Fruit fly (Drosophila melanogaster): ENCODE results near the gene Gr8a.
A peak's percentile ranks its signal among the peaks of the same experiment; 100 is the strongest.

Gene Gr8a

DNA sequence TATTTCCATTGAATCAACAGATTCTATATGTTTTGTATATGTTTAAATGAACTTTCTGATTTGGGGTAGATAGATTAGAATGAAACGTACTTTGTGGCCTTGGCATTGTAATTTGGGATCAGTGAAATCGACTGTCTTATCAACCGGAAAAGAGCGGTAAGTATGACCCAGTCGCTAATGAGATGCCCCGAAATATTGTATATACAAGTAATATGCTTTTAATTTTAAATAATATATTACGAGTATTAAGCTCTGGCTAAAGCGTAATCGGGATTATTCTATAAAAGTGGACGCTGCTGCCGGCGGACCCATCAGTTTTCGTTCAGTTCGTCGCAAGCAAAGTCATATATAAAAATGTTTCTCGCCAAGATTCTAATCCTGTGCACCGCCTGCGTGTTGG lies 10.4 kb upstream of the Gr8a start, which contains the start of gene CG15369:
TSS of gene CG15369 (plus strand) at position 301 of the 400 bp plus-strand sequence.
- peak; percentile 60 for TF ChIP-seq svp (GFP tag)
- TF ChIP-seq CG8119 (GFP tag; IDR thresholded peaks at IDR 0.05), result no peak

DNA sequence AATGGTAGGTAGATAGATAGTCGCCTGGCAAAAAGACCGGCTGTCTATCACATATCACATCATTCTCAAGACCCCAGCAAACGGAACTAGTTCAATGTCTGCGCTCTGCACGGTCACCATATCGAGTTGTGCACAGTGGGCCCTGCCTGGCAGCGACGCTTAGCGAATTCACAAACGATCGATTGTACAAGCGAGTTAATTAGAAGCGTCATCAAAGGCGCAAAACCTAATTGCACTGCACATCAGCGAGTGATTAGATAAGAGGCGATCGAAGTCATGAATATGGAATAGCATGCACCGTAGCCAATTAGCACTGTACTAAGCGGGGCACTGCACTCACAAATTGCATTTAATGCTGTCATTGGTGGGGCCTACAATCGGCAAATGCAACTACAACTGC lies 6.5 kb upstream of the Gr8a start:
- TF ChIP-seq CG10631 (GFP tag; optimal IDR thresholded peaks at IDR 0.05) (no peak), CG3032 (tag; optimal IDR thresholded peaks at IDR 0.05) (no peak), fd85E (GFP tag; optimal IDR thresholded peaks at IDR 0.05) (no peak), OdsH (GFP tag; optimal IDR thresholded peaks at IDR 0.05) (peak; percentile 17), Blimp-1 (GFP tag; optimal IDR thresholded peaks at IDR 0.05) (no peak), fkh (GFP tag; optimal IDR thresholded peaks at IDR 0.05) (no peak), vri (GFP tag; optimal IDR thresholded peaks at IDR 0.05) (no peak), Hr4 (GFP tag; optimal IDR thresholded peaks at IDR 0.05) (peak; percentile 36), Hr38 (GFP tag; optimal IDR thresholded peaks at IDR 0.05) (no peak), Sox14 (GFP tag; optimal IDR thresholded peaks at IDR 0.05) (no peak), acj6 (GFP tag; optimal IDR thresholded peaks at IDR 0.05) (peak; percentile 14), lz (GFP tag; optimal IDR thresholded peaks at IDR 0.05) (no peak), CG6276 (GFP tag; optimal IDR thresholded peaks at IDR 0.05) (peak; percentile 32), topi (GFP tag; optimal IDR thresholded peaks at IDR 0.05) (no peak), Gug (GFP tag; IDR thresholded peaks at IDR 0.05) (0 out of 2 replicates have a peak, but pooled peaks have one; percentile 42), dac (GFP tag; optimal IDR thresholded peaks at IDR 0.05) (peak; percentile 15), Eip93F (GFP tag; optimal IDR thresholded peaks at IDR 0.05) (no peak), CG11762 (GFP tag; optimal IDR thresholded peaks at IDR 0.05; ENCODE audit: insufficient read depth) (no peak), Lpt (GFP tag; optimal IDR thresholded peaks at IDR 0.05) (no peak), CG9139 (GFP tag; optimal IDR thresholded peaks at IDR 0.05) (no peak), net (GFP tag; optimal IDR thresholded peaks at IDR 0.05) (no peak), CG10669 (GFP tag; optimal IDR thresholded peaks at IDR 0.05) (no peak), Sox15 (GFP tag; optimal IDR thresholded peaks at IDR 0.05) (no peak), CG1621 (tag; optimal IDR thresholded peaks at IDR 0.05) (no peak), fd59A (GFP tag; optimal IDR thresholded peaks at IDR 0.05) (no peak), CG6854 (GFP tag; optimal IDR thresholded peaks at IDR 0.05) (no peak), CG11902 (GFP tag; optimal IDR thresholded peaks at IDR 0.05) (no peak), svp (GFP tag) (no peak), CG6163 (GFP tag; IDR thresholded peaks at IDR 0.05) (peak; percentile 72), CG6792 (GFP tag; optimal IDR thresholded peaks at IDR 0.05) (no peak), CG8632 (GFP tag; optimal IDR thresholded peaks at IDR 0.05) (no peak), CG8319 (GFP tag; optimal IDR thresholded peaks at IDR 0.05) (no peak), Ets96B (tag; optimal IDR thresholded peaks at IDR 0.05) (no peak), CG16779 (tag; optimal IDR thresholded peaks at IDR 0.05) (no peak), Sox102F (GFP tag; optimal IDR thresholded peaks at IDR 0.05) (no peak), eg (GFP tag; IDR thresholded peaks at IDR 0.05) (peak; percentile 78), Ets21C (GFP tag; optimal IDR thresholded peaks at IDR 0.05) (no peak), pdm3 (GFP tag; optimal IDR thresholded peaks at IDR 0.05) (peak; percentile 29), Eip78C (GFP tag) (peak; percentile 65), Met (GFP tag; optimal IDR thresholded peaks at IDR 0.05) (no peak), ss (GFP tag; optimal IDR thresholded peaks at IDR 0.05) (no peak), CG3919 (GFP tag; optimal IDR thresholded peaks at IDR 0.05) (peak; percentile 31), cyc (GFP tag; optimal IDR thresholded peaks at IDR 0.05) (no peak), CG31627 (GFP tag; optimal IDR thresholded peaks at IDR 0.05) (no peak), CG15336 (GFP tag; IDR thresholded peaks at IDR 0.05) (peak; percentile 72), Eip75B (GFP tag; optimal IDR thresholded peaks at IDR 0.05) (no peak), spab (GFP tag; optimal IDR thresholded peaks at IDR 0.05) (no peak), CG7368 (GFP tag; optimal IDR thresholded peaks at IDR 0.05) (no peak), CG32006 (GFP tag; optimal IDR thresholded peaks at IDR 0.05) (peak; percentile 67), CG8119 (GFP tag; IDR thresholded peaks at IDR 0.05) (peak; percentile 45; the same call in 2 of the 3 replicates), CG11294 (GFP tag; IDR thresholded peaks at IDR 0.05) (peak; percentile 39; the same call in 1 of the 2 replicates)
